Fruit fly (Drosophila melanogaster) whole organism, pupa: Measurements from ENCODE around the gene XNP.

Experiments
- CG10348 ChIP-seq: fragments of 200-800 bp; sonication (Bioruptor generic); IDR thresholded peaks from 2 replicates; pipeline ENCODE4 v1.3.6; 2022; ENCODE audit warnings: missing biosample characterization, missing genetic modification characterization
- CG12605 ChIP-seq: fragments of 200-800 bp; sonication (Bioruptor generic); IDR thresholded peaks from 2 replicates; pipeline ENCODE4 v1.3.6; 2022; ENCODE audit warnings: missing biosample characterization, missing genetic modification characterization
- CG13204 ChIP-seq: fragments of 200-800 bp; sonication (Bioruptor generic); optimal IDR thresholded peaks from 2 replicates; lab custom pipeline; 2018; ENCODE audit warnings: missing biosample characterization, mild to moderate bottlenecking, missing genetic modification characterization, moderate library complexity
- CG14655 ChIP-seq: fragments of 200-800 bp; sonication (Bioruptor generic); optimal IDR thresholded peaks from 3 replicates; lab custom pipeline; 2017; ENCODE audit warnings: mild to moderate bottlenecking, missing biosample characterization, missing genetic modification reagents, missing genetic modification characterization
- CG15710 ChIP-seq: fragments of 200-800 bp; sonication (Bioruptor generic); optimal IDR thresholded peaks from 2 replicates; lab custom pipeline; 2018; ENCODE audit warnings: missing biosample characterization, mild to moderate bottlenecking, missing genetic modification characterization, moderate library complexity
- CG17806 ChIP-seq: fragments of 200-800 bp; sonication (Bioruptor generic); optimal IDR thresholded peaks from 2 replicates; lab custom pipeline; 2018; ENCODE audit warnings: missing biosample characterization, mild to moderate bottlenecking, missing genetic modification characterization, moderate library complexity
- CG32121 ChIP-seq: fragments of 200-800 bp; sonication (Bioruptor generic); IDR thresholded peaks from 2 replicates; pipeline ENCODE4 v1.3.6; 2022; ENCODE audit warnings: missing biosample characterization, missing genetic modification characterization
- CG34367 ChIP-seq: fragments of 200-800 bp; sonication (Bioruptor generic); optimal IDR thresholded peaks from 2 replicates; lab custom pipeline; 2018; ENCODE audit warnings: missing biosample characterization, mild to moderate bottlenecking, missing genetic modification characterization
- CG4496 ChIP-seq: fragments of 200-800 bp; sonication (Bioruptor generic); IDR thresholded peaks from 3 replicates; pipeline ENCODE4 v1.3.6; 2022; ENCODE audit warnings: missing biosample characterization, missing genetic modification characterization
- CG8159 ChIP-seq: fragments of 200-800 bp; sonication (Bioruptor generic); optimal IDR thresholded peaks from 3 replicates; lab custom pipeline; 2018; ENCODE audit warnings: missing biosample characterization, mild to moderate bottlenecking, missing genetic modification characterization, moderate library complexity
- CG8301 ChIP-seq: fragments of 200-800 bp; sonication (Bioruptor generic); optimal IDR thresholded peaks from 2 replicates; lab custom pipeline; 2018; ENCODE audit warnings: missing biosample characterization, mild to moderate bottlenecking, missing genetic modification characterization
- CG9948 ChIP-seq: fragments of 200-800 bp; sonication (Bioruptor generic); optimal IDR thresholded peaks from 2 replicates; lab custom pipeline; 2018; ENCODE audit warnings: missing biosample characterization, mild to moderate bottlenecking, missing genetic modification characterization, moderate library complexity
- D1 ChIP-seq: fragments of 200-800 bp; sonication (Bioruptor generic); optimal IDR thresholded peaks from 2 replicates; lab custom pipeline; 2018; ENCODE audit warnings: missing biosample characterization, mild to moderate bottlenecking, missing genetic modification characterization, moderate library complexity
- EcR ChIP-seq: fragments of 200-800 bp; sonication (Bioruptor generic); optimal IDR thresholded peaks from 3 replicates; lab custom pipeline; 2019; ENCODE audit warnings: missing biosample characterization, missing genetic modification characterization, mild to moderate bottlenecking, moderate library complexity, missing genetic modification reagents
- Ets98B ChIP-seq: fragments of 200-800 bp; sonication (Bioruptor generic); IDR thresholded peaks from 2 replicates; pipeline ENCODE4 v1.3.6; 2022; ENCODE audit warnings: missing biosample characterization, missing genetic modification characterization
- Pif1A ChIP-seq: fragments of 200-800 bp; sonication (Bioruptor generic); optimal IDR thresholded peaks from 3 replicates; lab custom pipeline; 2016; ENCODE audit warnings: missing biosample characterization, missing genetic modification characterization
- Pif1B ChIP-seq: fragments of 200-800 bp; sonication (Bioruptor generic); optimal IDR thresholded peaks from 3 replicates; lab custom pipeline; 2016; ENCODE audit warnings: missing biosample characterization, missing genetic modification characterization
- Snoo ChIP-seq: fragments of 200-800 bp; sonication (Bioruptor generic); optimal IDR thresholded peaks from 3 replicates; lab custom pipeline; 2017; ENCODE audit warnings: missing biosample characterization, mild to moderate bottlenecking, missing genetic modification characterization, inconsistent platforms
- fd96Ca ChIP-seq: fragments of 200-800 bp; sonication (Bioruptor generic); IDR thresholded peaks from 3 replicates; pipeline ENCODE4 v1.3.6; 2022; ENCODE audit warnings: missing biosample characterization, missing genetic modification characterization
- gl ChIP-seq: fragments of 200-800 bp; sonication (Bioruptor generic); optimal IDR thresholded peaks from 2 replicates; lab custom pipeline; 2018; ENCODE audit warnings: missing biosample characterization, mild to moderate bottlenecking, missing genetic modification characterization
- rn ChIP-seq: fragments of 200-800 bp; sonication (Bioruptor generic); IDR thresholded peaks from 2 replicates; pipeline ENCODE4 v1.3.6; 2022; ENCODE audit warnings: missing biosample characterization, missing genetic modification characterization

Gene XNP

dm6 chr3R:25490375-25490774 is 7.7 kb upstream of the XNP start:
- TF ChIP-seq CG13204 (GFP tag; lab: Kevin White, UChicago) (no peak), CG10348 (GFP tag; lab: Robert Waterston, UW) (no peak; the same call in 1 of the 2 replicates), Pif1B (GFP tag; lab: Kevin White, UChicago) (peak; percentile 64), CG32121 (peak; percentile 67), rn (GFP tag; lab: Robert Waterston, UW) (0 out of 2 replicates have a peak, but pooled peaks have one; percentile 27), CG9948 (tag; lab: Kevin White, UChicago) (peak; percentile 54), CG4496 (GFP tag; lab: Robert Waterston, UW) (peak; percentile 91), CG14655 (GFP tag; lab: Kevin White, UChicago) (peak; percentile 66), CG8301 (tag; lab: Kevin White, UChicago) (peak; percentile 65), Snoo (tag; lab: Kevin White, UChicago) (peak; percentile 28), Pif1A (GFP tag; lab: Kevin White, UChicago) (peak; percentile 70), CG17806 (tag; lab: Kevin White, UChicago) (peak; percentile 9), EcR (GFP tag; lab: Kevin White, UChicago) (no peak), D1 (tag; lab: Kevin White, UChicago) (peak; percentile 2), fd96Ca (GFP tag; lab: Robert Waterston, UW) (peak; percentile 86), gl (tag; lab: Kevin White, UChicago) (no peak), Ets98B (peak; percentile 79), CG12605 (peak; percentile 59), CG15710 (tag; lab: Kevin White, UChicago) (peak; percentile 15), CG8159 (tag; lab: Kevin White, UChicago) (peak; percentile 32), CG34367 (peak; percentile 40)

dm6 chr3R:25489685-25490084 is 7.1 kb upstream of the XNP start:
- TF ChIP-seq CG15710 (tag; lab: Kevin White, UChicago) (no peak), CG17806 (tag; lab: Kevin White, UChicago) (no peak), CG10348 (GFP tag; lab: Robert Waterston, UW) (no peak), Snoo (tag; lab: Kevin White, UChicago) (no peak), CG8301 (tag; lab: Kevin White, UChicago) (no peak), CG32121 (no peak), D1 (tag; lab: Kevin White, UChicago) (no peak), gl (tag; lab: Kevin White, UChicago) (no peak), CG12605 (no peak), Ets98B (no peak), CG4496 (GFP tag; lab: Robert Waterston, UW) (no peak)

- TF ChIP-seq EcR (GFP tag; lab: Kevin White, UChicago) (peak; percentile 30), CG17806 (tag; lab: Kevin White, UChicago) (peak; percentile 54), D1 (tag; lab: Kevin White, UChicago) (no peak), CG34367 (no peak), fd96Ca (GFP tag; lab: Robert Waterston, UW) (peak; percentile 56; the same call in 2 of the 3 replicates), Ets98B (peak; percentile 53), Pif1A (GFP tag; lab: Kevin White, UChicago) (peak; percentile 42), CG32121 (peak; percentile 38; the same call in 1 of the 2 replicates), CG10348 (GFP tag; lab: Robert Waterston, UW) (no peak), CG9948 (tag; lab: Kevin White, UChicago) (peak; percentile 62), CG4496 (GFP tag; lab: Robert Waterston, UW) (peak; percentile 51; the same call in 1 of the 3 replicates), CG8159 (tag; lab: Kevin White, UChicago) (peak; percentile 66), CG8301 (tag; lab: Kevin White, UChicago) (peak; percentile 55), CG14655 (GFP tag; lab: Kevin White, UChicago) (peak; percentile 49), rn (GFP tag; lab: Robert Waterston, UW) (no peak), Snoo (tag; lab: Kevin White, UChicago) (no peak), CG13204 (GFP tag; lab: Kevin White, UChicago) (no peak), gl (tag; lab: Kevin White, UChicago) (no peak), CG12605 (0 out of 2 replicates have a peak, but pooled peaks have one; percentile 31), CG15710 (tag; lab: Kevin White, UChicago) (peak; percentile 46), Pif1B (GFP tag; lab: Kevin White, UChicago) (peak; percentile 64)
These were observed 6.5 kb upstream of the XNP start for dm6 chr3R:25489116-25489515.

dm6 chr3R:25476744-25477143 is 5.9 kb downstream of the XNP start, which contains the start of the genes CG4553 and MED28:
Gene CG4553, minus strand, starts transcription at chr3R:25476915.
Gene MED28, plus strand, starts transcription at chr3R:25477003.
- TF ChIP-seq Snoo (tag; lab: Kevin White, UChicago) (no peak), fd96Ca (GFP tag; lab: Robert Waterston, UW) (0 out of 3 replicates have a peak, but pooled peaks have one; percentile 8)

dm6 chr3R:25472635-25473552 is 9.7 kb downstream of the XNP start, which contains the start of the genes Fur1 and Vps33B:
Gene Fur1, minus strand, starts transcription at chr3R:25473058.
Gene Vps33B, plus strand, starts transcription at chr3R:25473490.
- TF ChIP-seq D1 (tag; lab: Kevin White, UChicago) (no peak), CG4496 (GFP tag; lab: Robert Waterston, UW) (peak; percentile 95; the same call in 2 of the 3 replicates), CG17806 (tag; lab: Kevin White, UChicago) (peak; percentile 92), rn (GFP tag; lab: Robert Waterston, UW) (peak; percentile 84), Snoo (tag; lab: Kevin White, UChicago) (peak; percentile 96), CG32121 (peak; percentile 94), CG8159 (tag; lab: Kevin White, UChicago) (peak; percentile 95), Ets98B (peak; percentile 92), Pif1A (GFP tag; lab: Kevin White, UChicago) (peak; percentile 98), CG12605 (peak; percentile 91), CG9948 (tag; lab: Kevin White, UChicago) (peak; percentile 95), gl (tag; lab: Kevin White, UChicago) (peak; percentile 89), CG34367 (peak; percentile 95), fd96Ca (GFP tag; lab: Robert Waterston, UW) (peak; percentile 96), CG10348 (GFP tag; lab: Robert Waterston, UW) (peak; percentile 73), CG13204 (GFP tag; lab: Kevin White, UChicago) (peak; percentile 77), CG8301 (tag; lab: Kevin White, UChicago) (peak; percentile 95), Pif1B (GFP tag; lab: Kevin White, UChicago) (peak; percentile 96), CG14655 (GFP tag; lab: Kevin White, UChicago) (peak; percentile 97), EcR (GFP tag; lab: Kevin White, UChicago) (no peak), CG15710 (tag; lab: Kevin White, UChicago) (peak; percentile 95)
